Worm (Caenorhabditis elegans) whole organism, L4/young adult: ENCODE results near the gene math-28.

Source experiments
- W03F9.2 ChIP-seq: fragments of 150-350 bp; optimal IDR thresholded peaks from 2 replicates; lab custom pipeline; 2014; ENCODE audit warnings: missing biosample characterization, missing genetic modification characterization
- dao-5 ChIP-seq: sonication (generic microtip); optimal IDR thresholded peaks from 2 replicates; lab custom pipeline; 2016; ENCODE audit warnings: missing genotype, missing genetic modification characterization, moderate library complexity, missing compliant biosample characterization
- him-1 ChIP-seq: sonication (generic microtip); optimal IDR thresholded peaks from 2 replicates; lab custom pipeline; 2016; ENCODE audit warnings: missing genotype, missing genetic modification reagents, missing genetic modification characterization, missing compliant biosample characterization

The math-28 gene

DNA sequence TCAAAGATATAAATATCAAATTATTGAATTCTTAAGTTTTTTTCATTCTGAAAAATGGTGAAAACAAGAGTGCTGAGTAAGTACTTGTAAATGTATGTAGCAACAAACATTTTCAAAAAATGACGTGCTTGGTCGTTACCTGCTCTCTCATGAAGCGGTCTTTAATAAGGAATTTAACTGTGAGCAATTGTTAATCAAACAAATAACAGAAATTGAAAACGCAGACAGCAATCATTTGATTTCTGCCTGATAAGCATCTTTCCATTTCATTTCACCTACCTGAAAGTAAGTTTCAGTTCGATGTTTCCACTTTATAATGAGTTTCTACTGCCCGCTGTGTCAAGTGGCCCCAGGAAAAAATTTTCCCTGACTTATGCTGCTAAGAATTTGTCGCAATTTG lies at the start of gene math-28:
Gene math-28, plus strand, starts transcription at position 301 of the 400 bp plus-strand sequence.
- TF ChIP-seq W03F9.2 (tag; lab: Kevin White, UChicago) (no peak), dao-5 (tag; lab: Kevin White, UChicago) (no peak), him-1 (tag; lab: Kevin White, UChicago) (no peak)

DNA sequence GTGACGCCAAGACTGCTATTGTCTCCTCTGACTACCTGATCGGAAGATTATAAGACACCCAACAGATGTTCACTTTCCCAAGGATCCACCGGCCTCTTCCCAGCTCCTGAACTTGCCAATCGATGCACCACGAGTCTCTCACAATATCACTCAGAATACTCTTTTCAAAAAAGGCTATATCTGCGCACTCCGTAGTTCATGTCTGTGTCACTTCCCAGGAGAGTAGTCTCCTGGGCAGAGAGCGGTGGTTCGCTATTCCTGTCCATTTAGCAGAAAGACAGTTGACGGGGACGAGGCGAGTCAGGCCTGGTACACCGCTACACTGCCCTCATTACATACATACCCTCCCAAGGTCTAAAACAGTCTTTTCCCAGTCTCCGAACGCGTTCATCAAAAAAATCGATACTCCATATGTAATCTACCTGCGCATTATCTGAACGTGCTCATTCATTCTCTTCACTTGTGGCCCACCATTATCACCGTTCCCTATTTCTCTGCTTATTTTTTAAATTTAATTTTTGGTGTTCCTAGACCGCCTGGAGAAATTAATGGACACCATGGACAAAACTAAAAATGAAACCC lies 48.3 kb upstream of the math-28 start, which contains the start of gene btb-6:
Gene btb-6, plus strand, starts transcription at position 532 of the 582 bp plus-strand sequence.
- no peak for TF ChIP-seq W03F9.2 (tag; lab: Kevin White, UChicago)
- no peak for TF ChIP-seq dao-5 (tag; lab: Kevin White, UChicago)
- no peak for TF ChIP-seq him-1 (tag; lab: Kevin White, UChicago)

DNA sequence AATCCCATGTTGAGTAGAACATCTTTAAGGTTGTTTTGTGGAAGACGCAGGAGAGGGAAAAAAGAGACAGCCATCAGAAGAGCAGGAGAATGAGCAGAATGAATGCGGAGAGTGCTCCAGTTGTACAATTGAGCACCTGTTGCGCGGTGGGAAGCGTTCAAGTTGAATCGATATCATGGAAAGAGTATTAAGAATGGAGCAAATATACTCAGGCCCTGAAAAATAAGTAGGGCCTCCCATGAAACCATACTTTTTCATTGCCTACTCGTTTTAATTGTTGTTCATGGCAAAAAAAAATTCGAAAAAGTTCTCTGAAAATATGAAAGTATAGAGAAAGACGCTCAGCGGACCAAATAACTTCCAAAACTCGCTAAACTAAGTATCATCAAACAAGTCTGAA lies 44.0 kb upstream of the math-28 start, which contains the start of gene fbxb-48:
Gene fbxb-48, minus strand, starts transcription at position 101 of the 400 bp plus-strand sequence.
- TF ChIP-seq him-1 (tag; lab: Kevin White, UChicago) (no peak), dao-5 (tag; lab: Kevin White, UChicago) (no peak), W03F9.2 (tag; lab: Kevin White, UChicago) (no peak)

DNA sequence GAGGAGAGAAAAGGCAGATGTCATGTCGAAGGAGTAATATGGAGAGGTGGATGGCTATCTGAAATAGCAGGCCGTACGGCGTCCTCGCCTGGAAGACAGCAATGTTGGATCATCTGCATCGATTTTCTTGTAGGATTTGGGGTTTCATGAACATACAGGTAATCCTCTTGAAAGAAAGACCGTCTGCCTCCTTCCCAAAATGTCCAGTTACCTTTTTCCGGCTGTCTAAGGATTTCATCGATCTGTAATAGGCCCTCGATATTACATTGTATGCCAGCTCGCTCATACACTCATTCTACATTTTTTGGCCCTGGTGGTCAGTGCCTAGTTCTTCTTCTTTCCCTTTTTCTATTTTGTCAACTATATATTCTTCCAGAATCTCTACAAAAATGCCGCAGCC lies 40.8 kb upstream of the math-28 start, which contains the start of the genes fbxb-5 and btb-8:
Gene fbxb-5, minus strand, starts transcription at position 101 of the 400 bp plus-strand sequence.
Gene btb-8, plus strand, starts transcription at position 377 of the 400 bp plus-strand sequence.
- TF ChIP-seq dao-5 (tag; lab: Kevin White, UChicago) (no peak), him-1 (tag; lab: Kevin White, UChicago) (no peak), W03F9.2 (tag; lab: Kevin White, UChicago) (no peak)

DNA sequence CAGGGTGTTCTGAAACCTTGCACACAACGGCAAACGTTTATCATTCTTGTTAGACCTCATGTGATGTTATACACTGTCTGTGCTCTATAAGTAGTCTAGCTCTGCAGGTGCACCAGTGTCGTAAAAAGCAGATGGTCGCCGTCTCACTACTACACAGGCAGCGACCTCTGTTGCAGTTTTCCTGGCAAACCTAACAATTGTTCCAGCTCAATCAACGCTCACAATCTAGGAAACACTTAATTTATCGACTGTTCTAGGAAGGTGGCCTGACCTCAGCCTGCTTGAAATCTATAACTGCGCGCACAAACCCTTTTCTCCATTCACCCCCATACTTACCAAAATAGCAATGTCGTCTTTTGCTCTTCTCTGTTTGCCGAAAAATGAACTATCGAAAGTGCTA lies 38.9 kb upstream of the math-28 start, which contains the start of gene fbxb-11:
Gene fbxb-11, plus strand, starts transcription at position 301 of the 400 bp plus-strand sequence.
- no peak for TF ChIP-seq W03F9.2 (tag; lab: Kevin White, UChicago)
- TF ChIP-seq dao-5 (tag; lab: Kevin White, UChicago) = no peak

DNA sequence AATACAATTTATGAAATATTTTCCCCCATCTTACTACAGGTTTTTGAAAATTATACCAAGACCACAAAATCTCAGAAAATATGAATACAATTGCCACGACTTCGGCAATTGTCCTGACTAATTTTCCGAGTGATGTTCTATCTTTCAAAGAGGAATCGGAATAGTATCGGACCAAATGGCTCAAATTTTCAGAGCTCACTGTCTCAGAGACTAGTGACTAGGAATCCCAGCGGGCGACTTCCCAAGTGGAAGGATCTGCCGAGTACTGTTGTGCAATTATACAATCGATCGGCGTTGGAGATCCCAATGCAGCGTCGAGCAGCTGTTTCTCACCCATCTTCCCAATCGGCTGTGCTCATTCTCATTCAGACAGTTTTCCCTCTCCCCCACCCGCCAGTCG lies 37.4 kb upstream of the math-28 start, which contains the start of gene F45C12.17:
Gene F45C12.17, plus strand, starts transcription at position 377 of the 400 bp plus-strand sequence.
- TF ChIP-seq him-1 (tag; lab: Kevin White, UChicago) = no peak
- no peak for TF ChIP-seq dao-5 (tag; lab: Kevin White, UChicago)
- TF ChIP-seq W03F9.2 (tag; lab: Kevin White, UChicago) = no peak

DNA sequence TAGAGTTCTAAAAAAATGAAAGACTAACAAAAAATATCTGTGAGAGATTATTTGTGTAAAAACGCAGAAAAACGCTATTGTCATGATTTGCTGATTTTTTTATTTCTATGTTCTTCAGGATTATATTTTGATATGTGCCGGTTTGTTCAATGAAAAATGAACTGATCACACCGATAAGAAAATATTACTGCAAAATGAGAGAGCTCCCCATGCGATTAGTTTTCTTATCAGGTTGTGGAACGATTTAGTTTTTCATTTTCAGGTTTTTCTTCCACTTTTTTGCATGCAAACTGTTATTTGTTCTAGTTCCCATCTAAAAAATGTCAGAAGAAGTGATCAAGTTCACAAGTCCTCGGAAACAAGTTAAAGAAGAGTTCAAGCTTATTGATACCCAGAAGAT lies 34.9 kb upstream of the math-28 start, which contains the start of gene btb-9:
Gene btb-9, plus strand, starts transcription at position 254 of the 400 bp plus-strand sequence.
- TF ChIP-seq W03F9.2 (tag; lab: Kevin White, UChicago) (no peak), him-1 (tag; lab: Kevin White, UChicago) (no peak), dao-5 (tag; lab: Kevin White, UChicago) (no peak)

DNA sequence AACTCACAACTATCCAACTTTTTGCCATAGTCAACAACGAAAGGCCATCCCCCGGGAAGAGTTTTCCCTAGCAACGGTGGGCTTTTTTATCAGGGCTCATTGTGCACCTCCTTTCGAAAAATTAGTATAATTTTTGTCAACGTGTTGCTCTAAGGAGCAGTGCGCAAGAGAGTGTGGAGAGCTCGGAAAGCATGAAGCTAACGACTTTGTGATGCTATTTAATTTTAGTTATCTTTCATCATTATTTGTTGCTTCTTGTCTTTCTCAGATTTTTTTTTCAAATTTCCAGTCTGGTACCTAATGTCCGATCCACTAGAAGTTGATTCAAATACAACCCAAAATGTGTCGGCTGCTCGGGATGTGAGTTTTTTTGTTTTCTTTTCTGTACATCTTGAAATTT lies 33.1 kb upstream of the math-28 start, which contains the start of gene ceh-81:
Gene ceh-81, plus strand, starts transcription at position 301 of the 400 bp plus-strand sequence.
- TF ChIP-seq him-1 (tag; lab: Kevin White, UChicago) = no peak
- TF ChIP-seq dao-5 (tag; lab: Kevin White, UChicago) = no peak
- no peak for TF ChIP-seq W03F9.2 (tag; lab: Kevin White, UChicago)

DNA sequence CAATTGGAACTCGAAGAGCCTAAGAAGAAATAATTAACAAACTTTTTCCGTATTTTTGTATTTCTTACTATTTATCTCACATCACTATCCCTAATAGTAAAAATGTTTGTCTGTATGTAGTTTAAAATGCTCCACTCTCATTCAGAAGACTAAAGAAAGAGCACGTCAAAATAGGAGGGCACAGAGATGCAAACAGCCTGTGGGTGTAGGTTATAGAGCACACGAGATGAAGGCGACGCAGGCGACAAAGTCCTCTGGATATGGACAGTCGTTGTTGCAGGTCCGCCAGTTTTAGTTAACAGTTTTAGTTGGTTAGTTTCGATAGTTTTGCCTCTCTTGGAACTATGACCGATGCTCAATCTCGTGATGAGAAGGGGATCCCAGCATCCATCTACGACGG lies 31.2 kb upstream of the math-28 start, which contains the start of gene ceh-82:
Gene ceh-82, plus strand, starts transcription at position 301 of the 400 bp plus-strand sequence.
- no peak for TF ChIP-seq him-1 (tag; lab: Kevin White, UChicago)
- no peak for TF ChIP-seq W03F9.2 (tag; lab: Kevin White, UChicago)
- no peak for TF ChIP-seq dao-5 (tag; lab: Kevin White, UChicago)

DNA sequence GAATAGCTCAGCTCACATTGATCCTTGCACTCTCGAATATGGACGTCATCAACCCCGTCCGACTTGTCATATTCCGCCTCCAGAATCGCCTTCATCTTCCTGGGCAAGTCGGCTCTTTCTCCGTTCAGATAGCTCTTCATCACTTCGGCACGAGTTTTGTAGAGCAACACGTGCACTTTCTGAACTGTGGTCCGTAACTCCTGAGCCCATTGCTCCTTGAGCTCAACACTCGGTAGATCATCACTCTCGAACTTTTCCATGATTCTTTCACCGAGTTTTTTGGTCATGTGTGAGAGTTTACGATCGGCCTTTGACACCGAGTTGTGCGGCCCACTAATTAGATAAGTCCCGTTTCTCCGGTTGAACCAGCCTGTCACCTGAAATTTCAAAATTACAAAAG lies 28.0 kb upstream of the math-28 start:
- TF ChIP-seq W03F9.2 (tag; lab: Kevin White, UChicago) = no peak
- TF ChIP-seq dao-5 (tag; lab: Kevin White, UChicago) = no peak
- no peak for TF ChIP-seq him-1 (tag; lab: Kevin White, UChicago)

DNA sequence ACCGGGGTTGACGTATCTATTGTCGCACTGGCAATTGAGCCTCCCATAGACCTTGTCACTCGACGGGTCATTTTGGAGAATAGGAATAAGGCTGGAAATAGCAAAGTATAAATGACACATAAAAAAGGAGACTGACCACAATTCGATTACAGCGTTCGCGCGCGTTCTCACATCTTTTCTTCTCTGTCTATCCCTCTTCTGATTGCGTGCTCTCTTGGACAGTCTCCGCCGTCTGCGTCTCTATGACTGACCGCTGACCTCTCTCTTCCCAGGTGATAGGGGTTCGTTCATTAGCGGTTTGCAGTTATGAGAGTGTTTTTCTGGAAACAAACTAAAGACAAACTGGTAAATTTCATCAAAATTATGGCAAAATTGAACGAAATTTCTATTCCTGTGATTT lies 26.8 kb upstream of the math-28 start, which contains the start of gene ceh-83:
Gene ceh-83, minus strand, starts transcription at position 181 of the 400 bp plus-strand sequence.
- TF ChIP-seq W03F9.2 (tag; lab: Kevin White, UChicago) (no peak), dao-5 (tag; lab: Kevin White, UChicago) (no peak), him-1 (tag; lab: Kevin White, UChicago) (no peak)

DNA sequence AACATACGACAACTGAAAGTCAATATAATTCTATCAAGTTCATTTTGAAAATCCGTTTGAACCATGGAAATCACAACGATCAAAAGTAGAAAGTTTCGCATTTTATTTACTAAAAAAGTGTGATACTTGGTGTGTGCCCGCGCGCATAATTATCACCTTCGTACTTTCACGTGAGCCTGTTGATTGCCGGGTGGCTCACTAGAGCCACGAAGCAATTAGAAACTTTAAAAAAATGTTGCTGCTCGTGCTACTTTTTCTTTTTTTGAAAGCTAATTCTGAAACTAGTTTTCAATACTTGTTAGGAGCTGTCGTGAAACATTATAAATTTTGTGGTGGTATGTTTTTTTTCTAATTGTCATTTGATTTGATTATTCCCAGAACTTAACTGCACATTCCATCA lies 24.3 kb upstream of the math-28 start, which contains the start of the genes irld-9 and irld-33:
Gene irld-9, minus strand, starts transcription at position 101 of the 400 bp plus-strand sequence.
Gene irld-33, plus strand, starts transcription at position 209 of the 400 bp plus-strand sequence.
- TF ChIP-seq him-1 (tag; lab: Kevin White, UChicago) (no peak), dao-5 (tag; lab: Kevin White, UChicago) (no peak), W03F9.2 (tag; lab: Kevin White, UChicago) (no peak)

DNA sequence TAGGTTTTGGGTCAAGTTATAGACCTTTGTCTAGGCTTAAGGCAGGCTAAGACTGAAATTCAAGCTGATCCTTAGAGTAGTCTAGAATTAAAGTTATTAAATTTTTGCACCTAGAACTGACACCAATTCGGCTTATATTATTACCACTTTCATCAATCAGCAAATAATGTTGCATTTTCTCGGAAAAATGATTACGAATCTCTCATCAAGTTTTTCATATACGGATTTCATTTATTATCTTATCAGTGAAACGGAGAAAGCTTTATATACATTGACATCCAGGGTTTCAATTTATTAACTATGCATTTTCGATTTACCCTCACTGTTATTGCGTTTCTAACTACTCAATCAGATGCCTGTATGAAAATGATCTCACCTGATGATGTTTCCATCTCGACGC lies 21.9 kb upstream of the math-28 start, which contains the start of gene K07G6.1:
Gene K07G6.1, plus strand, starts transcription at position 301 of the 400 bp plus-strand sequence.
- TF ChIP-seq dao-5 (tag; lab: Kevin White, UChicago) = no peak
- TF ChIP-seq him-1 (tag; lab: Kevin White, UChicago) = no peak
- no peak for TF ChIP-seq W03F9.2 (tag; lab: Kevin White, UChicago)
